Fruit fly (Drosophila melanogaster): ENCODE measurements around the gene CG32982.
A peak's percentile ranks its signal among the peaks of the same experiment; 100 is the strongest.

CG32982 gene

dm6 chr2L:9133169-9133568 is 7.6 kb downstream of the CG32982 start:
- TF ChIP-seq CG10348 (GFP tag; IDR thresholded peaks at IDR 0.05) (no peak), D1 (tag; optimal IDR thresholded peaks at IDR 0.05) (no peak), Pif1B (GFP tag; optimal IDR thresholded peaks at IDR 0.05) (peak; percentile 59), rn (GFP tag; IDR thresholded peaks at IDR 0.05) (peak; percentile 14; the same call in 1 of the 2 replicates), CG17806 (tag; optimal IDR thresholded peaks at IDR 0.05) (peak; percentile 81), EcR (GFP tag; optimal IDR thresholded peaks at IDR 0.05) (no peak), Ets98B (GFP tag; IDR thresholded peaks at IDR 0.05) (peak; percentile 34), CG12605 (GFP tag; IDR thresholded peaks at IDR 0.05) (peak; percentile 35; the same call in 1 of the 2 replicates), CG8301 (tag; optimal IDR thresholded peaks at IDR 0.05) (peak; percentile 49), CG9948 (tag; optimal IDR thresholded peaks at IDR 0.05) (peak; percentile 79), fd96Ca (GFP tag; IDR thresholded peaks at IDR 0.05) (no peak), CG14655 (GFP tag; optimal IDR thresholded peaks at IDR 0.05) (peak; percentile 65), CG34367 (tag; optimal IDR thresholded peaks at IDR 0.05) (peak; percentile 57), CG32121 (GFP tag; IDR thresholded peaks at IDR 0.05) (peak; percentile 46; the same call in 1 of the 2 replicates), CG13204 (GFP tag; optimal IDR thresholded peaks at IDR 0.05) (peak; percentile 14), gl (tag; optimal IDR thresholded peaks at IDR 0.05) (no peak), CG15710 (tag; optimal IDR thresholded peaks at IDR 0.05) (peak; percentile 68), CG4496 (GFP tag; IDR thresholded peaks at IDR 0.05) (0 out of 3 replicates have a peak, but pooled peaks have one; percentile 23), CG8159 (tag; optimal IDR thresholded peaks at IDR 0.05) (peak; percentile 76), Pif1A (GFP tag; optimal IDR thresholded peaks at IDR 0.05) (peak; percentile 47), Snoo (tag; optimal IDR thresholded peaks at IDR 0.05) (peak; percentile 34)

dm6 chr2L:9134209-9134608 is 8.7 kb downstream of the CG32982 start:
- TF ChIP-seq CG10348 (GFP tag; IDR thresholded peaks at IDR 0.05) (no peak), CG12605 (GFP tag; IDR thresholded peaks at IDR 0.05) (no peak), Pif1A (GFP tag; optimal IDR thresholded peaks at IDR 0.05) (no peak), rn (GFP tag; IDR thresholded peaks at IDR 0.05) (no peak), CG17806 (tag; optimal IDR thresholded peaks at IDR 0.05) (no peak), CG32121 (GFP tag; IDR thresholded peaks at IDR 0.05) (no peak), Pif1B (GFP tag; optimal IDR thresholded peaks at IDR 0.05) (no peak), CG34367 (tag; optimal IDR thresholded peaks at IDR 0.05) (no peak), CG8301 (tag; optimal IDR thresholded peaks at IDR 0.05) (no peak), gl (tag; optimal IDR thresholded peaks at IDR 0.05) (no peak), CG13204 (GFP tag; optimal IDR thresholded peaks at IDR 0.05) (no peak), CG15710 (tag; optimal IDR thresholded peaks at IDR 0.05) (no peak), CG4496 (GFP tag; IDR thresholded peaks at IDR 0.05) (no peak), D1 (tag; optimal IDR thresholded peaks at IDR 0.05) (no peak), CG8159 (tag; optimal IDR thresholded peaks at IDR 0.05) (no peak), CG14655 (GFP tag; optimal IDR thresholded peaks at IDR 0.05) (no peak), CG9948 (tag; optimal IDR thresholded peaks at IDR 0.05) (no peak), EcR (GFP tag; optimal IDR thresholded peaks at IDR 0.05) (no peak), Ets98B (GFP tag; IDR thresholded peaks at IDR 0.05) (no peak), Snoo (tag; optimal IDR thresholded peaks at IDR 0.05) (no peak)

DNA sequence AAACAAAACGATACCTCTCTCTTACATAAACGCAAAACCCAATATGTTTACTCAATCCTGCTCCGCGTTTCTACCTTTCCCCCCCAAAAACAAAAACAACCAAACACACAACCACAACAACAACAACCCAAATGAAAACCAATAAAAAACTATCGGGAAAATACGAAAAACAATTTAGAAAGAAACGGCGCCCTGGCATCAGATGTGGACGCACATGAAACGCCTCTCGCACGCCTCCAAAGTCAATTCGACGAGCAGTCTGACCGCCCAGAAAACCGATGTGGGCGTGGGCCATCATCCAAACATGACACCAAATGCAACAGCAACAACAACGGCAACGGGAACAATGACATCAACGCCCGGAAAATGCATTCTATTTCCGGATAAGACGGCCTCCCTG is 9.4 kb downstream of the CG32982 start:
- TF ChIP-seq CG8301 (tag; optimal IDR thresholded peaks at IDR 0.05) (no peak), CG32121 (GFP tag; IDR thresholded peaks at IDR 0.05) (peak; percentile 18; the same call in 1 of the 2 replicates)

DNA sequence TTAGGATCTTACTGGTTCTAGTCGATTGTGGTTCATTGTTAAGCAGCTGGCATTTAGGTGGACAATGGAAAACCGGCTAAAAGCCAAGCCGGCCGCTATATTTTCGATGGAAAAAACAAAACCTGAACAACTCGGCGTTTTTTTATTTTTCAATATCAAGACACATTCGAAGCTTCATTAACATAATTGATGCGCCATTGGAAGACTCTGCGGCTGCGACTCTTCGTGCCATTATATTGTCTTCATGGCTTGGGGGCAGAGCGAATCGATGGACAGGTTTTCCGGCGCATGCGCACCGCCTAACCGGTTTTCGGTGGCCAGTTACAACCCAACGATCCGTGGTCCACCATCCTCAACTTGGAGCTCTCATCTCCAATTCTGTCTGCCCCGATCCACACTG is 11.2 kb downstream of the CG32982 start:
- TF ChIP-seq CG12605 (GFP tag; IDR thresholded peaks at IDR 0.05) (no peak), CG8301 (tag; optimal IDR thresholded peaks at IDR 0.05) (no peak), CG8159 (tag; optimal IDR thresholded peaks at IDR 0.05) (peak; percentile 7), Snoo (tag; optimal IDR thresholded peaks at IDR 0.05) (no peak), CG9948 (tag; optimal IDR thresholded peaks at IDR 0.05) (no peak), Ets98B (GFP tag; IDR thresholded peaks at IDR 0.05) (no peak), CG17806 (tag; optimal IDR thresholded peaks at IDR 0.05) (no peak), fd96Ca (GFP tag; IDR thresholded peaks at IDR 0.05) (0 out of 3 replicates have a peak, but pooled peaks have one; percentile 38), Pif1B (GFP tag; optimal IDR thresholded peaks at IDR 0.05) (no peak), gl (tag; optimal IDR thresholded peaks at IDR 0.05) (peak; percentile 37), CG10348 (GFP tag; IDR thresholded peaks at IDR 0.05) (no peak), CG13204 (GFP tag; optimal IDR thresholded peaks at IDR 0.05) (no peak), D1 (tag; optimal IDR thresholded peaks at IDR 0.05) (no peak), rn (GFP tag; IDR thresholded peaks at IDR 0.05) (no peak), CG32121 (GFP tag; IDR thresholded peaks at IDR 0.05) (no peak), Pif1A (GFP tag; optimal IDR thresholded peaks at IDR 0.05) (no peak), CG15710 (tag; optimal IDR thresholded peaks at IDR 0.05) (no peak), EcR (GFP tag; optimal IDR thresholded peaks at IDR 0.05) (peak; percentile 81), CG14655 (GFP tag; optimal IDR thresholded peaks at IDR 0.05) (no peak), CG34367 (tag; optimal IDR thresholded peaks at IDR 0.05) (no peak), CG4496 (GFP tag; IDR thresholded peaks at IDR 0.05) (0 out of 3 replicates have a peak, but pooled peaks have one; percentile 40)

dm6 chr2L:9140945-9141440 is 15.5 kb downstream of the CG32982 start:
- TF ChIP-seq D1 (tag; optimal IDR thresholded peaks at IDR 0.05) (no peak), CG8301 (tag; optimal IDR thresholded peaks at IDR 0.05) (peak; percentile 47), CG14655 (GFP tag; optimal IDR thresholded peaks at IDR 0.05) (peak; percentile 52), Ets98B (GFP tag; IDR thresholded peaks at IDR 0.05) (no peak), CG17806 (tag; optimal IDR thresholded peaks at IDR 0.05) (no peak), EcR (GFP tag; optimal IDR thresholded peaks at IDR 0.05) (no peak), rn (GFP tag; IDR thresholded peaks at IDR 0.05) (no peak), CG12605 (GFP tag; IDR thresholded peaks at IDR 0.05) (no peak)

dm6 chr2L:9145761-9146160 is 20.2 kb downstream of the CG32982 start:
- TF ChIP-seq Snoo (tag; optimal IDR thresholded peaks at IDR 0.05) (no peak), Ets98B (GFP tag; IDR thresholded peaks at IDR 0.05) (no peak), CG8301 (tag; optimal IDR thresholded peaks at IDR 0.05) (no peak), CG14655 (GFP tag; optimal IDR thresholded peaks at IDR 0.05) (no peak), CG17806 (tag; optimal IDR thresholded peaks at IDR 0.05) (no peak), D1 (tag; optimal IDR thresholded peaks at IDR 0.05) (no peak), gl (tag; optimal IDR thresholded peaks at IDR 0.05) (peak; percentile 1), CG34367 (tag; optimal IDR thresholded peaks at IDR 0.05) (no peak)
